Fruit fly (Drosophila melanogaster): ENCODE results near the gene LSm-4.

Gene LSm-4

dm6 chr2L:10442048-10442790, 37.2 kb upstream of the LSm-4 start, which contains the start of gene loh (continued):
- no peak for TF ChIP-seq CG43689 (GFP tag; IDR thresholded peaks at IDR 0.05)
- TF ChIP-seq CG7372 (GFP tag; IDR thresholded peaks at IDR 0.05): no peak
- no peak for TF ChIP-seq CG17328 (GFP tag; IDR thresholded peaks at IDR 0.05)
- TF ChIP-seq seq (GFP tag; IDR thresholded peaks at IDR 0.05): 0 out of 2 replicates have a peak, but pooled peaks have one; percentile 22
- TF ChIP-seq CG9817 (tag; optimal IDR thresholded peaks at IDR 0.05): no peak
- no peak for TF ChIP-seq CG11247 (GFP tag; IDR thresholded peaks at IDR 0.05)
- TF ChIP-seq Taf1 (GFP tag; IDR thresholded peaks at IDR 0.05): 0 out of 2 replicates have a peak, but pooled peaks have one; percentile 26
- no peak for TF ChIP-seq prd (optimal IDR thresholded peaks at IDR 0.05)
- TF ChIP-seq prd (GFP tag; IDR thresholded peaks at IDR 0.05): no peak
- peak; percentile 73 for TF ChIP-seq phol (tag; optimal IDR thresholded peaks at IDR 0.05)
- no peak for TF ChIP-seq CG13624 (GFP tag; optimal IDR thresholded peaks at IDR 0.05)
- TF ChIP-seq lilli (GFP tag; optimal IDR thresholded peaks at IDR 0.05): peak; percentile 22
- TF ChIP-seq Mrtf (GFP tag; IDR thresholded peaks at IDR 0.05): no peak
- TF ChIP-seq CG7745 (tag; optimal IDR thresholded peaks at IDR 0.05): no peak
- no peak for TF ChIP-seq bab2 (GFP tag; optimal IDR thresholded peaks at IDR 0.05)
- TF ChIP-seq ac (GFP tag; optimal IDR thresholded peaks at IDR 0.05): no peak
- TF ChIP-seq Lhr (GFP tag; optimal IDR thresholded peaks at IDR 0.05): no peak
- no peak for TF ChIP-seq YL-1 (GFP tag; optimal IDR thresholded peaks at IDR 0.05)
- no peak for TF ChIP-seq ato (GFP tag; IDR thresholded peaks at IDR 0.05; ENCODE audit: partially characterized antibody)
- TF ChIP-seq CG12155 (GFP tag; optimal IDR thresholded peaks at IDR 0.05): no peak
- TF ChIP-seq CG4854 (GFP tag; optimal IDR thresholded peaks at IDR 0.05): no peak
- no peak for TF ChIP-seq Elba2 (GFP tag; optimal IDR thresholded peaks at IDR 0.05)
- TF ChIP-seq CG17568 (GFP tag; optimal IDR thresholded peaks at IDR 0.05): no peak
- peak; percentile 75 for TF ChIP-seq sens (GFP tag)
- TF ChIP-seq bsh (GFP tag; optimal IDR thresholded peaks at IDR 0.05): peak in 1 of 2 experiments; percentile 63
- TF ChIP-seq CG4404 (GFP tag; IDR thresholded peaks at IDR 0.05): no peak
- no peak for TF ChIP-seq Atf-2 (GFP tag; optimal IDR thresholded peaks at IDR 0.05)
- TF ChIP-seq ssp (GFP tag; IDR thresholded peaks at IDR 0.05): no peak
- peak; percentile 90 for TF ChIP-seq CG17361 (GFP tag; IDR thresholded peaks at IDR 0.05)
- no peak for TF ChIP-seq schlank (tag; optimal IDR thresholded peaks at IDR 0.05)
- TF ChIP-seq mld (GFP tag; IDR thresholded peaks at IDR 0.05; ENCODE audit: partially characterized antibody): no peak
- no peak for TF ChIP-seq Ada2b (GFP tag; IDR thresholded peaks at IDR 0.05)
- peak; percentile 21 for TF ChIP-seq cato (GFP tag; optimal IDR thresholded peaks at IDR 0.05; ENCODE audit: borderline replicate concordance)
- TF ChIP-seq dimm (GFP tag; IDR thresholded peaks at IDR 0.05): no peak
- no peak for TF ChIP-seq Optix (GFP tag; IDR thresholded peaks at IDR 0.05)
- TF ChIP-seq Sin3A (optimal IDR thresholded peaks at IDR 0.05): no peak
- peak; percentile 30; the same call in 1 of the 2 replicates for TF ChIP-seq E2f2 (GFP tag; IDR thresholded peaks at IDR 0.05)
- TF ChIP-seq nau (GFP tag; optimal IDR thresholded peaks at IDR 0.05): no peak
- no peak for TF ChIP-seq CG5953 (GFP tag; IDR thresholded peaks at IDR 0.05)
- no peak for TF ChIP-seq CG4282 (GFP tag; optimal IDR thresholded peaks at IDR 0.05)
- TF ChIP-seq Ssrp (tag; optimal IDR thresholded peaks at IDR 0.05): peak; percentile 63
- TF ChIP-seq CG11696 (GFP tag; IDR thresholded peaks at IDR 0.05): peak; percentile 75
- TF ChIP-seq CG33213 (GFP tag; optimal IDR thresholded peaks at IDR 0.05): no peak
- no peak for TF ChIP-seq CG18764 (GFP tag; optimal IDR thresholded peaks at IDR 0.05)
- TF ChIP-seq CG17829 (tag; optimal IDR thresholded peaks at IDR 0.05): peak; percentile 65
- 0 out of 2 replicates have a peak, but pooled peaks have one; percentile 23 for TF ChIP-seq peb (GFP tag; IDR thresholded peaks at IDR 0.05)
- TF ChIP-seq dmrt11E (tag; optimal IDR thresholded peaks at IDR 0.05): peak; percentile 35
- TF ChIP-seq CG14014 (GFP tag; IDR thresholded peaks at IDR 0.05): no peak
- TF ChIP-seq CG18476 (GFP tag; optimal IDR thresholded peaks at IDR 0.05): peak; percentile 43
- peak; percentile 64 for TF ChIP-seq CG10543 (GFP tag; optimal IDR thresholded peaks at IDR 0.05)
- TF ChIP-seq Vsx1 (GFP tag; optimal IDR thresholded peaks at IDR 0.05): peak; percentile 38

All from whole organism, embryonic.